Worm (Caenorhabditis elegans) whole organism, young adult: ENCODE measurements around the gene T05C12.15.

Experiments used
- C17E4.6 ChIP-seq: fragments of 200-800 bp; sonication (Bioruptor generic); IDR thresholded peaks from 2 replicates; pipeline ENCODE4 v1.3.6; 2022; ENCODE audit warnings: missing genetic modification reagents, missing genetic modification characterization, missing compliant biosample characterization
- D2030.7 ChIP-seq: fragments of 200-800 bp; sonication (Bioruptor generic); IDR thresholded peaks from 2 replicates; pipeline ENCODE4 v1.3.6; 2022; ENCODE audit warnings: missing genetic modification reagents, missing genetic modification characterization, missing compliant biosample characterization
- K11D2.4 ChIP-seq: fragments of 200-800 bp; sonication (Bioruptor generic); IDR thresholded peaks from 2 replicates; pipeline ENCODE4 v1.3.6; 2022; ENCODE audit warnings: missing genetic modification reagents, missing genetic modification characterization, missing compliant biosample characterization
- ama-1 ChIP-seq, 3 experiments: fragments of 150-350 bp in 1 of 3; sonication (generic microtip) in 2 of 3; optimal IDR thresholded peaks; 2 replicates each; lab custom pipeline; 2014 to 2018; ENCODE audit warnings: missing biosample characterization in 2 of 3, missing genetic modification characterization in 2 of 3, missing genetic modification reagents in 2 of 3
- dpl-1 ChIP-seq: fragments of 150-350 bp; optimal IDR thresholded peaks from 2 replicates; lab custom pipeline; 2014; ENCODE audit warnings: missing biosample characterization, missing genetic modification reagents, missing genetic modification characterization
- lin-26 ChIP-seq: fragments of 200-800 bp; sonication (Bioruptor generic); IDR thresholded peaks from 2 replicates; pipeline ENCODE4 v1.3.6; 2022; ENCODE audit warnings: missing genetic modification reagents, missing genetic modification characterization, missing compliant biosample characterization
- lin-54 ChIP-seq: fragments of 200-800 bp; sonication (Bioruptor generic); optimal IDR thresholded peaks from 2 replicates; lab custom pipeline; 2018; ENCODE audit warnings: mild to moderate bottlenecking, missing genetic modification characterization, missing compliant biosample characterization
- nhr-27 ChIP-seq: fragments of 200-800 bp; sonication (Bioruptor generic); optimal IDR thresholded peaks from 2 replicates; lab custom pipeline; 2018; ENCODE audit warnings: mild to moderate bottlenecking, missing genetic modification characterization, moderate library complexity, missing compliant biosample characterization
- pha-4 ChIP-seq: fragments of 150-350 bp; sonication (generic microtip); optimal IDR thresholded peaks from 2 replicates; lab custom pipeline; 2014; ENCODE audit warnings: missing biosample characterization, missing genetic modification reagents, missing genetic modification characterization
- tbx-9 ChIP-seq: sonication (generic microtip); optimal IDR thresholded peaks from 2 replicates; lab custom pipeline; 2016; ENCODE audit warnings: borderline replicate concordance, missing genetic modification characterization, inconsistent platforms, missing compliant biosample characterization
- unc-130 ChIP-seq: sonication (generic microtip); optimal IDR thresholded peaks from 2 replicates; lab custom pipeline; 2016; ENCODE audit warnings: missing genetic modification reagents, missing genetic modification characterization, missing compliant biosample characterization
- unc-62 ChIP-seq: fragments of 150-350 bp; optimal IDR thresholded peaks from 2 replicates; lab custom pipeline; 2014; ENCODE audit warnings: missing biosample characterization, missing genetic modification reagents, missing genetic modification characterization

DNA sequence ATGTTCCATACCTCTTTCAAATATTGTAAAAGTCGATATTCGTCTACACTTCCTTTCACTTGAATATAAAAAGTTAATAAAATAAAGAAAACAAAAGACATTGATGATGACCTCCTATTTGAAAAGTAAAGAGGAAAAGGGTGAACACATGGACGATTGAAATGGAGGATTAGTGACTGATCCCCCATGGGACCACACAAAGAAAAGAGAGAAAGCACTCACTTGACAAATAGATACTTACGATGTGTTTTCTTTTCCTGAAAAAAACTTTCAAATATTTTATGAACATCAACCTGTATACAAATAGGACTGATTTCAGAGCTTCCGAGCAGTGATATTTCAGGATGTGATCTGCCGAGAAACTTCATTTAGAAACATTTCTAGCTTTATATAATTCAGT lies 7.7 kb downstream of the T05C12.15 start, which contains the start of gene acr-14:
- no peak for TF ChIP-seq dpl-1 (GFP tag; lab: Kevin White, UChicago)
- TF ChIP-seq unc-130 (GFP tag; lab: Kevin White, UChicago) = no peak
- no peak for TF ChIP-seq pha-4 (tag; lab: Kevin White, UChicago)
- TF ChIP-seq D2030.7 (GFP tag; lab: Robert Waterston, UW) = no peak
- TF ChIP-seq unc-62 (GFP tag; lab: Kevin White, UChicago) = no peak
- TF ChIP-seq nhr-27 (tag; lab: Kevin White, UChicago) = no peak
- TF ChIP-seq lin-54 = no peak
- TF ChIP-seq ama-1 (optimal IDR thresholded peaks at IDR 0.05; lab: Kevin White, UChicago) = no peak
- TF ChIP-seq ama-1 (GFP tag; optimal IDR thresholded peaks at IDR 0.05; lab: Kevin White, UChicago) = no peak
- no peak for TF ChIP-seq C17E4.6 (GFP tag; lab: Robert Waterston, UW)
- no peak for TF ChIP-seq lin-26 (GFP tag; lab: Robert Waterston, UW)
- no peak for TF ChIP-seq K11D2.4
- no peak for TF ChIP-seq tbx-9 (tag; lab: Kevin White, UChicago)
